Worm (Caenorhabditis elegans) whole organism, midembryonic: ENCODE measurements around the gene K02A6.2.

ENCODE experiments used
- T22C8.4 ChIP-seq: fragments of 200-800 bp; sonication (Bioruptor generic); IDR thresholded peaks from 2 replicates; pipeline ENCODE4 v1.3.6; 2022; ENCODE audit warnings: missing genetic modification characterization, missing compliant biosample characterization
- cog-1 ChIP-seq: sonication (generic microtip); optimal IDR thresholded peaks from 2 replicates; lab custom pipeline; 2016; ENCODE audit warnings: missing genetic modification characterization, missing compliant biosample characterization
- flt-1 ChIP-seq: fragments of 200-800 bp; sonication (Bioruptor generic); IDR thresholded peaks from 2 replicates; pipeline ENCODE4 v1.3.6; 2022; ENCODE audit warnings: missing genetic modification characterization, missing compliant biosample characterization
- klf-2 ChIP-seq: fragments of 200-800 bp; sonication (Bioruptor generic); conservative IDR thresholded peaks from 2 replicates; pipeline ENCODE4 v1.3.6; 2022; ENCODE audit warnings: missing genetic modification reagents, missing genetic modification characterization, missing compliant biosample characterization
- med-1 ChIP-seq: sonication (generic microtip); optimal IDR thresholded peaks from 2 replicates; lab custom pipeline; 2017; ENCODE audit warnings: missing genetic modification characterization, mild to moderate bottlenecking, missing compliant biosample characterization, antibody characterized with exemption, missing genetic modification reagents; ENCODE audit not compliant: insufficient read depth
- ref-1 ChIP-seq: fragments of 200-800 bp; sonication (Bioruptor generic); conservative IDR thresholded peaks from 2 replicates; pipeline ENCODE4 v1.3.6; 2022; ENCODE audit warnings: missing genetic modification reagents, missing genetic modification characterization, missing compliant biosample characterization
- tab-1 ChIP-seq: fragments of 200-800 bp; sonication (Bioruptor generic); IDR thresholded peaks from 2 replicates; pipeline ENCODE4 v1.3.6; 2022; ENCODE audit warnings: missing genetic modification characterization, missing compliant biosample characterization
- ztf-23 ChIP-seq: fragments of 200-800 bp; sonication (Bioruptor generic); IDR thresholded peaks from 2 replicates; pipeline ENCODE4 v1.3.6; 2022; ENCODE audit warnings: missing genetic modification reagents, missing genetic modification characterization, missing compliant biosample characterization
- ztf-29 ChIP-seq: fragments of 200-800 bp; sonication (Bioruptor generic); IDR thresholded peaks from 2 replicates; pipeline ENCODE4 v1.3.6; 2022; ENCODE audit warnings: missing genetic modification reagents, missing genetic modification characterization, missing compliant biosample characterization

Gene K02A6.2

DNA sequence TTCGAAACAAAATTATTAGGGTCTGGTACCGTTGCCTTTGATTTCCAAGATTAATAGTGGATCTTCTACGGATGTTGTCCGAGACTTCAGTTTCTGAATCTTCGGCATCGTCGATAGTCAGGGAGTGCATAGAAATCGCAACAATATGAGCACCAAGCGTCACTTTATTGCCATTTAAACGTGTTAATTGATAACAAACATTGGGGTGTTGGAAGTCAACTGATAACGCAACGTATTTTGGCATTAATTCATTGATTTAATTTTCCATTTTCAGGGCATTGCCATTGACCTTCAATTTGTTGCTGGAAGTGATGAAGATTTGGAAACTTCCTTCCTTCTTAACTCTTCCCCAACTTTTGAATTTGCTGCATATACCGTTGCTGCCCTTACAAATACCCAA lies 21.3 kb upstream of the K02A6.2 start, which contains the start of gene kqt-2:
Gene kqt-2, minus strand, starts transcription at position 244 of the 400 bp plus-strand sequence.
- TF ChIP-seq tab-1 (GFP tag; lab: Robert Waterston, UW) (no peak), ztf-29 (GFP tag; lab: Robert Waterston, UW) (no peak), ref-1 (GFP tag; lab: Robert Waterston, UW) (no peak), cog-1 (tag; lab: Kevin White, UChicago) (no peak), T22C8.4 (GFP tag; lab: Robert Waterston, UW) (no peak), ztf-23 (GFP tag; lab: Robert Waterston, UW) (no peak), flt-1 (no peak), med-1 (GFP tag; lab: Kevin White, UChicago) (no peak), klf-2 (GFP tag; lab: Robert Waterston, UW) (no peak)

ce11 chrX:8243116-8243515 lies 18.3 kb upstream of the K02A6.2 start:
- no peak for TF ChIP-seq T22C8.4 (GFP tag; lab: Robert Waterston, UW)

ce11 chrX:8241906-8242305 lies 17.1 kb upstream of the K02A6.2 start, which contains the start of gene endu-2:
Gene endu-2 (plus strand): TSS chrX:8242301.
- no peak for TF ChIP-seq flt-1
- TF ChIP-seq ztf-29 (GFP tag; lab: Robert Waterston, UW), result no peak
- no peak for TF ChIP-seq T22C8.4 (GFP tag; lab: Robert Waterston, UW)
- TF ChIP-seq klf-2 (GFP tag; lab: Robert Waterston, UW), result no peak

DNA sequence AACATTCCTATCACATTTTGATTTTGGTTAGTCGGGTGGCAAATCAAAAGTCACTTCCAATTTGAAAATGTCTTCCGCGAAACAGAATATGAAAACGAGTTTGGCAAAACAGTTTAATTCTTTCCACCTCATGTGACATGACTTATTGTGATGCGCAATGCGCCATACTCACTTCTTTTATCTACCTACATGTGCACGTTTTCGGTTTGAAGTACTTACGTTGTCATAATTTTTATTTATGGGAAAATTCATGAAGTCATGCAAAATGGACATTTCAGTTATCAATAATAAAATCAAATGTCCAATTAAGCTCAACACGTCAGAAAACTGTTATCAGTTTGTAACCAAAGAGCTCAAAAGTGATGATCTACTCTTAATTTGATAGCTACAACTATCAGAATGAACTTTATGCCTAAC lies 13.8 kb upstream of the K02A6.2 start:
- TF ChIP-seq ztf-23 (GFP tag; lab: Robert Waterston, UW) (no peak), klf-2 (GFP tag; lab: Robert Waterston, UW) (no peak), T22C8.4 (GFP tag; lab: Robert Waterston, UW) (no peak), flt-1 (no peak), tab-1 (GFP tag; lab: Robert Waterston, UW) (no peak), ztf-29 (GFP tag; lab: Robert Waterston, UW) (no peak), cog-1 (tag; lab: Kevin White, UChicago) (no peak), med-1 (GFP tag; lab: Kevin White, UChicago) (no peak), ref-1 (GFP tag; lab: Robert Waterston, UW) (no peak)

DNA sequence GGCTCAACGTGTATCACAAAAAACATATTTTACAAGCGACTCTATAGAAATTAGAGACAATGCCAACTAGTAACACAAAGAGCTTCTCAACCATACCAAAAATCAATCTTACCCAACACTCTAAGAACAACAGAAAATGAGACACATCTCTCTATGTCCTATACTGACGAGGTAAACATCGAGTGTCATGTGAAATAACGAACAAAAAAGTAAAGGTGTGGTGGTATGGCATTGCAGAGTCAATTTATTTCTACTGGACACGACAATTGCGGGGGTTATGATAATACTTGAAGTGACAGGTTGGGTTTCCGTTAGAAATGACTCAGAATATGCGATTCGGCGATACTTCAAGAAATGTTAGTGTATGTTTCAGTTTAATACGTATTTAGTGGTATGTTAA lies 11.7 kb upstream of the K02A6.2 start:
- TF ChIP-seq ztf-23 (GFP tag; lab: Robert Waterston, UW), result no peak
- no peak for TF ChIP-seq flt-1
- TF ChIP-seq tab-1 (GFP tag; lab: Robert Waterston, UW), result no peak
- TF ChIP-seq ref-1 (GFP tag; lab: Robert Waterston, UW), result no peak
- no peak for TF ChIP-seq klf-2 (GFP tag; lab: Robert Waterston, UW)
- no peak for TF ChIP-seq ztf-29 (GFP tag; lab: Robert Waterston, UW)
- TF ChIP-seq cog-1 (tag; lab: Kevin White, UChicago), result no peak
- no peak for TF ChIP-seq med-1 (GFP tag; lab: Kevin White, UChicago)
- TF ChIP-seq T22C8.4 (GFP tag; lab: Robert Waterston, UW), result no peak

DNA sequence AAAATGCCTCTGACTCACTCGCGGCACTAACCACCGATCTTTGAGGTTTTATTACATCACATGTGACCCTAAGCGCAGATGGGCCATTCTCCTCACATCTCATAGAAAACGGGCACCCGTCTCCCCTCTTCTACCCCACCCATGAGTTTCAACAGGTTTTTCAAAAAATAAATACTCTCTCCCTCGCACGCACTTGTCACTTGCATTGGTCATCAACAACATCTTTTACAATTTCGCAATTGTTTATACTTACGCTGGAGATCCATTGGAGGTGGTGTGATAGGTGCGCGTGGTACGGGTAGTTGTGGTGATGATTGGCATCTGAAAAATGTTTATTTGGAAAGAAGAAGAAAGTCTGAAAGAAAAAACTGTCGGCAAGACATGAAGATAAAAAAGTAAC lies 11.2 kb upstream of the K02A6.2 start, which contains the start of gene M60.4:
Gene M60.4, minus strand, starts transcription at position 321 of the 400 bp plus-strand sequence.
- no peak for TF ChIP-seq cog-1 (tag; lab: Kevin White, UChicago)
- no peak for TF ChIP-seq ztf-23 (GFP tag; lab: Robert Waterston, UW)
- no peak for TF ChIP-seq med-1 (GFP tag; lab: Kevin White, UChicago)
- TF ChIP-seq flt-1, result no peak

DNA sequence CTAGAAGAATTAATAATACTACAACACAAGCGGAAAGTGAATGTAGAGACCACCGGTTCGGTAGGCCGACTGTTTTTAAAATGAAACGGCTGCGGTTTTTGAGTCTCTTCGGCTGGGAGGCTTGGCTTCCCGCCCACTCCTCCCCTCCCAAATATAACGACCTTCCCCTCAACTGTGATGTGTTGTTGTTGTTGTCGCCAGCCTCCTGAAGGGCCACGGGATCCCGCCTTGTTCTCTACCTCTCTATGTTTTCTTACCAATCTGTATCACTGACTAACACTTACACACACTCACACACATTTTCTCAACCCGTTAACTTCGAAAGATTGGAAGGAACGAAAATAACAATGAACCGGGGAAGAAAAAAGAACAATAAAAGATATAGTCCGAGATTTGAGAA lies 8.7 kb upstream of the K02A6.2 start:
- no peak for TF ChIP-seq T22C8.4 (GFP tag; lab: Robert Waterston, UW)
- TF ChIP-seq ztf-29 (GFP tag; lab: Robert Waterston, UW), result no peak
- TF ChIP-seq flt-1, result no peak
- TF ChIP-seq cog-1 (tag; lab: Kevin White, UChicago), result no peak
- no peak for TF ChIP-seq klf-2 (GFP tag; lab: Robert Waterston, UW)
- no peak for TF ChIP-seq tab-1 (GFP tag; lab: Robert Waterston, UW)
- TF ChIP-seq med-1 (GFP tag; lab: Kevin White, UChicago), result no peak

DNA sequence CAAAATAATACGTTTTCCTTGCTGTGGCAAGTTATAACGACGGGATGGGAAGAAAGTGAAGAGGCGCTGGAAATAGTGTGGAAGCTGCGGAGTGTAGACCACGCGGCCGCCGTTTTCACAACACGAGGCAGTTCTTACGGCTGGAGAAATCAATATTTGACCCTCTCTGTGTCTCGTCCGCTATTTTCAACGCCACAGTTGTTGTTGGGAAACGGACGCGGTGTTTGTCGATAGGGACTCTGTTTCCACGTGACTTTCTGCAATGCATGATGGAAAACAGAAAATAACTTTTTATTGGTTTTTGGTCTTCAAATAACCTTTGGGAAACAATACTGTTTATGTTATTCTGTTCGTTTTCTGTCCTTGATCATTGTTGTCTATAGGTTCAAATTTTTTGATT lies 7.0 kb upstream of the K02A6.2 start, which contains the start of gene K02A6.3:
Gene K02A6.3, minus strand, starts transcription at position 74 of the 400 bp plus-strand sequence.
- TF ChIP-seq T22C8.4 (GFP tag; lab: Robert Waterston, UW) (peak; percentile 83), tab-1 (GFP tag; lab: Robert Waterston, UW) (no peak), cog-1 (tag; lab: Kevin White, UChicago) (peak; percentile 50), flt-1 (0 out of 2 replicates have a peak, but pooled peaks have one; percentile 36), ref-1 (GFP tag; lab: Robert Waterston, UW) (no peak), med-1 (GFP tag; lab: Kevin White, UChicago) (no peak), ztf-23 (GFP tag; lab: Robert Waterston, UW) (no peak), ztf-29 (GFP tag; lab: Robert Waterston, UW) (no peak), klf-2 (GFP tag; lab: Robert Waterston, UW) (no peak)

DNA sequence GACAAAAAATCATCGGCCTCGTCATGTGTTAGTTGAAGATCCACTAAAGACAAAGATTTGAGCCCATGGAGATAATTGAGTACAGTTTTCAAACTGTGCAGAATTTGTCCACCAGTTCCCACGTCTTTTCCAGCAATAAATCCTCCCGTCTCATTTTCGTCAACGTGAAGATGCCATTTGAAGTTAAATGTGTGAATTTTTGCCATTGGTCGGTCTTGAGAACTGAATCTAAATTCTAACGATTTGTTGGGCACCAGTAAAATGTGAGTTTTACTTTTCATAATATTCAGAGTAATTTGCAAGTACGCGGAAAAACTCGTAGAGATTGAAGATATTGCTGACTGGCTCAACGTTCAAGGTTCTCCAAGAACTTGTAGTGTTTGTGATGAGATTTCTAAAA lies 5.8 kb upstream of the K02A6.2 start:
- TF ChIP-seq tab-1 (GFP tag; lab: Robert Waterston, UW) (no peak), ref-1 (GFP tag; lab: Robert Waterston, UW) (no peak), klf-2 (GFP tag; lab: Robert Waterston, UW) (no peak), ztf-23 (GFP tag; lab: Robert Waterston, UW) (no peak), med-1 (GFP tag; lab: Kevin White, UChicago) (no peak), ztf-29 (GFP tag; lab: Robert Waterston, UW) (no peak), cog-1 (tag; lab: Kevin White, UChicago) (no peak), T22C8.4 (GFP tag; lab: Robert Waterston, UW) (no peak), flt-1 (no peak)

DNA sequence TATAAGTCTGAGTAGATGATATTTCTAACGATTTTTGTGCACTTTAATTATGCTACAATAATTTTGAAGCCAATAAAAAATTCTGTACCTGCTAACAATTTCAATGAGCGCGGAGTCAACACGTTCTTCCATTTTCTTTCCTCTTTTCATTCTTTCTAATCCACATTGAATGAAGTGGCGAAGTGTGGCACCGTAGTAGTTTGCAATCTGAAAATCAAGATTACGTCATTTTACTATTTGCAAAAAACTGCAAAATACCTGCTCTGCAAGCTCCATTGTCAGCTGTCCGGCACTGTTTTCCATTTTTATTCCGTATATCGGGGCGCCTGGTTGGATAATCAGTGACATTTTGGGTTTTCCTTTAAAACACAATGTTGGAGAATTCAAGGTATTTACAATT lies 4.4 kb upstream of the K02A6.2 start:
- no peak for TF ChIP-seq tab-1 (GFP tag; lab: Robert Waterston, UW)
- no peak for TF ChIP-seq cog-1 (tag; lab: Kevin White, UChicago)
- TF ChIP-seq ref-1 (GFP tag; lab: Robert Waterston, UW), result no peak
- TF ChIP-seq ztf-23 (GFP tag; lab: Robert Waterston, UW), result no peak
- no peak for TF ChIP-seq klf-2 (GFP tag; lab: Robert Waterston, UW)
- TF ChIP-seq ztf-29 (GFP tag; lab: Robert Waterston, UW), result no peak
- no peak for TF ChIP-seq T22C8.4 (GFP tag; lab: Robert Waterston, UW)
- no peak for TF ChIP-seq med-1 (GFP tag; lab: Kevin White, UChicago)
- TF ChIP-seq flt-1, result no peak
